Fruit fly (Drosophila melanogaster): ENCODE results near the gene CG4461.

The CG4461 gene

dm6 chr3L:9410754-9411423 is 35.7 kb downstream of the CG4461 start, which contains the start of the genes CG4022 and Cpsf5:
CG4022 (minus strand) TSS chr3L:9410832.
Cpsf5 (plus strand) TSS chr3L:9411038.
- peak; percentile 60 for TF ChIP-seq CG12605 (GFP tag; IDR thresholded peaks at IDR 0.05)
- TF ChIP-seq CG8159 (tag; optimal IDR thresholded peaks at IDR 0.05) = peak; percentile 61
- peak; percentile 76 for TF ChIP-seq CG15710 (tag; optimal IDR thresholded peaks at IDR 0.05)
- peak; percentile 59 for TF ChIP-seq Pif1A (GFP tag; optimal IDR thresholded peaks at IDR 0.05)
- TF ChIP-seq Ets98B (GFP tag; IDR thresholded peaks at IDR 0.05) = peak; percentile 61
- peak; percentile 75; the same call in 2 of the 3 replicates for TF ChIP-seq CG4496 (GFP tag; IDR thresholded peaks at IDR 0.05)
- TF ChIP-seq CG17806 (tag; optimal IDR thresholded peaks at IDR 0.05) = peak; percentile 61
- TF ChIP-seq Snoo (tag; optimal IDR thresholded peaks at IDR 0.05) = peak; percentile 51
- peak; percentile 70 for TF ChIP-seq CG32121 (GFP tag; IDR thresholded peaks at IDR 0.05)
- TF ChIP-seq CG9948 (tag; optimal IDR thresholded peaks at IDR 0.05) = peak; percentile 64
- peak; percentile 52 for TF ChIP-seq CG34367 (tag; optimal IDR thresholded peaks at IDR 0.05)
- TF ChIP-seq gl (tag; optimal IDR thresholded peaks at IDR 0.05) = no peak
- TF ChIP-seq rn (GFP tag; IDR thresholded peaks at IDR 0.05) = 0 out of 2 replicates have a peak, but pooled peaks have one; percentile 7
- no peak for TF ChIP-seq CG10348 (GFP tag; IDR thresholded peaks at IDR 0.05)
- TF ChIP-seq CG13204 (GFP tag; optimal IDR thresholded peaks at IDR 0.05) = no peak
- TF ChIP-seq fd96Ca (GFP tag; IDR thresholded peaks at IDR 0.05) = peak; percentile 65; the same call in 2 of the 3 replicates
- peak; percentile 36 for TF ChIP-seq CG8301 (tag; optimal IDR thresholded peaks at IDR 0.05)
- no peak for TF ChIP-seq D1 (tag; optimal IDR thresholded peaks at IDR 0.05)
- TF ChIP-seq Pif1B (GFP tag; optimal IDR thresholded peaks at IDR 0.05) = peak; percentile 57
- TF ChIP-seq CG14655 (GFP tag; optimal IDR thresholded peaks at IDR 0.05) = no peak
- TF ChIP-seq EcR (GFP tag; optimal IDR thresholded peaks at IDR 0.05) = peak; percentile 64

DNA sequence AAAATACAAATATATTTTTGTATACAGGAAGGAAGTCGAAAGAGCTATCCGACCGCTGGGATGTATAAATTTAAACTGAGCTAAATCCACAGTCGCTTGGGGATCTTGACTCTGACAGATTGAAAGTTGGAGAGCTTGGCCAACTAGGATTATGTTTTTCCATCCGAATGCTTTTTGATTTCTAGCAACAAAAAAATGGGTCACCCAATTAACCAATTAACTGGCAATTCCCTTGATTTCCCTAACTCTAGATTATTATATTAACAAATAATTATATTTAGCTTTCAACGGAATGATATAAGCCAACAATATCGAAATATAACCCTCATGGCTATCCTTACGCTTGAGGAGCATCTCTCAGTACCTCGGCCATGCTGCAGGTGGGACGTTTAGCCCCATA is 42.1 kb downstream of the CG4461 start, which contains the start of gene CG3982:
CG3982 (minus strand) TSS at position 101 of the 400 bp plus-strand sequence.
- TF ChIP-seq fd96Ca (GFP tag; IDR thresholded peaks at IDR 0.05) (no peak), CG13204 (GFP tag; optimal IDR thresholded peaks at IDR 0.05) (no peak), CG12605 (GFP tag; IDR thresholded peaks at IDR 0.05) (no peak), CG9948 (tag; optimal IDR thresholded peaks at IDR 0.05) (no peak), EcR (GFP tag; optimal IDR thresholded peaks at IDR 0.05) (no peak), CG32121 (GFP tag; IDR thresholded peaks at IDR 0.05) (no peak), CG8159 (tag; optimal IDR thresholded peaks at IDR 0.05) (no peak), Pif1B (GFP tag; optimal IDR thresholded peaks at IDR 0.05) (no peak), rn (GFP tag; IDR thresholded peaks at IDR 0.05) (no peak), Pif1A (GFP tag; optimal IDR thresholded peaks at IDR 0.05) (no peak), Snoo (tag; optimal IDR thresholded peaks at IDR 0.05) (no peak), CG15710 (tag; optimal IDR thresholded peaks at IDR 0.05) (no peak), CG34367 (tag; optimal IDR thresholded peaks at IDR 0.05) (no peak), CG10348 (GFP tag; IDR thresholded peaks at IDR 0.05) (no peak), CG4496 (GFP tag; IDR thresholded peaks at IDR 0.05) (no peak), CG17806 (tag; optimal IDR thresholded peaks at IDR 0.05) (no peak)

dm6 chr3L:9419328-9419727 is 44.1 kb downstream of the CG4461 start:
- peak; percentile 21 for TF ChIP-seq Snoo (tag; optimal IDR thresholded peaks at IDR 0.05)
- peak; percentile 62 for TF ChIP-seq CG12605 (GFP tag; IDR thresholded peaks at IDR 0.05)
- TF ChIP-seq EcR (GFP tag; optimal IDR thresholded peaks at IDR 0.05) = no peak
- peak; percentile 5 for TF ChIP-seq Pif1B (GFP tag; optimal IDR thresholded peaks at IDR 0.05)
- peak; percentile 85 for TF ChIP-seq Ets98B (GFP tag; IDR thresholded peaks at IDR 0.05)
- TF ChIP-seq CG4496 (GFP tag; IDR thresholded peaks at IDR 0.05) = peak; percentile 85
- peak; percentile 90 for TF ChIP-seq CG32121 (GFP tag; IDR thresholded peaks at IDR 0.05)
- TF ChIP-seq fd96Ca (GFP tag; IDR thresholded peaks at IDR 0.05) = peak; percentile 89
- peak; percentile 40 for TF ChIP-seq CG15710 (tag; optimal IDR thresholded peaks at IDR 0.05)
- TF ChIP-seq D1 (tag; optimal IDR thresholded peaks at IDR 0.05) = no peak
- no peak for TF ChIP-seq gl (tag; optimal IDR thresholded peaks at IDR 0.05)
- peak; percentile 47 for TF ChIP-seq CG8159 (tag; optimal IDR thresholded peaks at IDR 0.05)
- peak; percentile 60 for TF ChIP-seq rn (GFP tag; IDR thresholded peaks at IDR 0.05)
- peak; percentile 21 for TF ChIP-seq CG34367 (tag; optimal IDR thresholded peaks at IDR 0.05)
- TF ChIP-seq CG14655 (GFP tag; optimal IDR thresholded peaks at IDR 0.05) = peak; percentile 36
- TF ChIP-seq CG10348 (GFP tag; IDR thresholded peaks at IDR 0.05) = no peak
- TF ChIP-seq CG9948 (tag; optimal IDR thresholded peaks at IDR 0.05) = peak; percentile 45
- peak; percentile 61 for TF ChIP-seq Pif1A (GFP tag; optimal IDR thresholded peaks at IDR 0.05)
- no peak for TF ChIP-seq CG13204 (GFP tag; optimal IDR thresholded peaks at IDR 0.05)
- peak; percentile 64 for TF ChIP-seq CG17806 (tag; optimal IDR thresholded peaks at IDR 0.05)
- peak; percentile 53 for TF ChIP-seq CG8301 (tag; optimal IDR thresholded peaks at IDR 0.05)

DNA sequence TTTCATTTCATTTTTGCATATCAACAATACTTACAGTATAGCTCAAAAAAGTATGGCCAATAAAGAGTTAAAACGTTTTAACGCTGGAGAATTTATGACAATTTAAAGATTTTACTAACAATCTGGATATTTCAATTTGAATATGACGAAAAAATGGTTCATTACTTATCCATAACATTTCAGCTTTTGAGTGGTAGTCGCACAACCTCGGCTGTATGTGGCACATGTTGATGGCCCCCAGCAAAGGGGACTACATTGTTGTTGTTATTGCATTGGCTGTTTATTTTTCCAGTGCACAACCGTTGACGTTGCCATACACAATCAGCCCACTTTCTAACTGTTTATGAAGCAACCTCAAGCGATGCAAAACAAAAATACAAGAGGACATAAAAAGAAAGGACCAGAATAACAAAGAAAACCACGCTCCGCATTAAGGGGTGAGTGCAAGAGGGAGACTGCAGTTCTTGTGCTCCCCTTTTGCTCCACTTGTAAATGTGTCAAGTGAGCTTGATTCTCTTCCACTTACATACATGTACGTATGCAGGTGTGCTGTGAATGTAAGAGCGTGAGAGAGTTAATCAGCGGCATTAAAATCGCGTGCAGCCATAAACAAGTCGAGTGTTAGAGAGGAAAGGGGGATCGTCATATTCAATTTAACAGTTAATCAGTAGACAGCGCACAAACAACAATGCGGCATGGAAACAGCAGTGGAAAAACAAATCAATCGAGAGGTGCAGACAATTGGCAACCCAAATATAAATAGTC is 45.0 kb downstream of the CG4461 start:
- peak; percentile 96 for TF ChIP-seq Pif1B (GFP tag; optimal IDR thresholded peaks at IDR 0.05)
- TF ChIP-seq CG9948 (tag; optimal IDR thresholded peaks at IDR 0.05) = peak; percentile 93
- TF ChIP-seq Ets98B (GFP tag; IDR thresholded peaks at IDR 0.05) = peak; percentile 96
- TF ChIP-seq EcR (GFP tag; optimal IDR thresholded peaks at IDR 0.05) = peak; percentile 91
- peak; percentile 95 for TF ChIP-seq CG34367 (tag; optimal IDR thresholded peaks at IDR 0.05)
- TF ChIP-seq CG10348 (GFP tag; IDR thresholded peaks at IDR 0.05) = peak; percentile 80
- TF ChIP-seq CG8301 (tag; optimal IDR thresholded peaks at IDR 0.05) = peak; percentile 93
- TF ChIP-seq CG12605 (GFP tag; IDR thresholded peaks at IDR 0.05) = peak; percentile 93
- peak; percentile 97 for TF ChIP-seq CG8159 (tag; optimal IDR thresholded peaks at IDR 0.05)
- TF ChIP-seq CG17806 (tag; optimal IDR thresholded peaks at IDR 0.05) = peak; percentile 95
- peak; percentile 96 for TF ChIP-seq D1 (tag; optimal IDR thresholded peaks at IDR 0.05)
- peak; percentile 92 for TF ChIP-seq CG14655 (GFP tag; optimal IDR thresholded peaks at IDR 0.05)
- peak; percentile 74 for TF ChIP-seq rn (GFP tag; IDR thresholded peaks at IDR 0.05)
- TF ChIP-seq gl (tag; optimal IDR thresholded peaks at IDR 0.05) = peak; percentile 91
- peak; percentile 94 for TF ChIP-seq Snoo (tag; optimal IDR thresholded peaks at IDR 0.05)
- TF ChIP-seq Pif1A (GFP tag; optimal IDR thresholded peaks at IDR 0.05) = peak; percentile 94
- peak; percentile 86 for TF ChIP-seq CG13204 (GFP tag; optimal IDR thresholded peaks at IDR 0.05)
- TF ChIP-seq CG15710 (tag; optimal IDR thresholded peaks at IDR 0.05) = peak; percentile 97
- TF ChIP-seq CG32121 (GFP tag; IDR thresholded peaks at IDR 0.05) = peak; percentile 96
- TF ChIP-seq fd96Ca (GFP tag; IDR thresholded peaks at IDR 0.05) = peak; percentile 92
- TF ChIP-seq CG4496 (GFP tag; IDR thresholded peaks at IDR 0.05) = peak; percentile 95
